Worm (Caenorhabditis elegans) whole organism, young adult: ENCODE results near the gene Y53F4B.26.

ENCODE experiments used
- C06A6.2 ChIP-seq: fragments of 200-800 bp; sonication (Bioruptor generic); conservative IDR thresholded peaks from 2 replicates; pipeline ENCODE4 v1.3.6; 2022; ENCODE audit warnings: missing genetic modification characterization, missing compliant biosample characterization
- C17E4.6 ChIP-seq: fragments of 200-800 bp; sonication (Bioruptor generic); IDR thresholded peaks from 2 replicates; pipeline ENCODE4 v1.3.6; 2022; ENCODE audit warnings: missing genetic modification reagents, missing genetic modification characterization, missing compliant biosample characterization
- F37B4.10 ChIP-seq: fragments of 200-800 bp; sonication (Bioruptor generic); IDR thresholded peaks from 2 replicates; pipeline ENCODE4 v1.3.6; 2022; ENCODE audit warnings: missing genetic modification characterization, missing compliant biosample characterization
- F49E8.2 ChIP-seq: sonication (generic microtip); optimal IDR thresholded peaks from 3 replicates; lab custom pipeline; 2017; ENCODE audit warnings: missing genetic modification characterization, mild to moderate bottlenecking, missing compliant biosample characterization, antibody characterized with exemption, moderate library complexity; ENCODE audit not compliant: insufficient read depth
- F52B5.7 ChIP-seq: sonication (generic microtip); optimal IDR thresholded peaks from 2 replicates; lab custom pipeline; 2016; ENCODE audit warnings: mild to moderate bottlenecking, missing genetic modification characterization, missing compliant biosample characterization
- F57C9.4 ChIP-seq: sonication (generic microtip); optimal IDR thresholded peaks from 2 replicates; lab custom pipeline; 2017; ENCODE audit warnings: mild to moderate bottlenecking, missing genetic modification characterization, missing compliant biosample characterization
- K11D2.4 ChIP-seq: fragments of 200-800 bp; sonication (Bioruptor generic); IDR thresholded peaks from 2 replicates; pipeline ENCODE4 v1.3.6; 2022; ENCODE audit warnings: missing genetic modification reagents, missing genetic modification characterization, missing compliant biosample characterization
- K12H6.12 ChIP-seq: fragments of 200-800 bp; sonication (Bioruptor generic); optimal IDR thresholded peaks from 2 replicates; lab custom pipeline; 2018; ENCODE audit warnings: mild to moderate bottlenecking, missing genetic modification characterization, missing compliant biosample characterization
- T07F8.4 ChIP-seq: sonication (generic microtip); optimal IDR thresholded peaks from 2 replicates; lab custom pipeline; 2016; ENCODE audit warnings: mild to moderate bottlenecking, missing genetic modification characterization, moderate library complexity, missing compliant biosample characterization
- Y53F4B.3 ChIP-seq: fragments of 200-800 bp; sonication (Bioruptor generic); IDR thresholded peaks from 2 replicates; pipeline ENCODE4 v1.3.6; 2022; ENCODE audit warnings: missing genetic modification reagents, missing genetic modification characterization, missing compliant biosample characterization
- Y67H2A.10 ChIP-seq: fragments of 200-800 bp; sonication (Bioruptor generic); conservative IDR thresholded peaks from 2 replicates; pipeline ENCODE4 v1.3.6; 2022; ENCODE audit warnings: missing genetic modification reagents, missing genetic modification characterization, missing compliant biosample characterization
- aptf-2 ChIP-seq: fragments of 200-800 bp; sonication (Bioruptor generic); conservative IDR thresholded peaks from 2 replicates; pipeline ENCODE4 v1.3.6; 2022; ENCODE audit warnings: missing genetic modification reagents, missing genetic modification characterization, missing compliant biosample characterization
- aptf-3 ChIP-seq: fragments of 200-800 bp; sonication (Bioruptor generic); IDR thresholded peaks from 2 replicates; pipeline ENCODE4 v1.3.6; 2022; ENCODE audit warnings: missing genetic modification characterization, missing compliant biosample characterization
- bed-2 ChIP-seq: fragments of 200-800 bp; sonication (Bioruptor generic); IDR thresholded peaks from 2 replicates; pipeline ENCODE4 v1.3.6; 2022; ENCODE audit warnings: missing genetic modification reagents, missing genetic modification characterization, missing compliant biosample characterization
- cebp-1 ChIP-seq, 2 experiments: fragments of 200-800 bp in 1 of 2; sonication (Bioruptor generic) in 1 of 2; sonication (generic microtip) in 1 of 2; IDR thresholded peaks in 1 of 2; optimal IDR thresholded peaks in 1 of 2; 2 replicates each; pipeline versions ENCODE4 v1.3.6 to Lab custom; 2017 to 2022; ENCODE audit warnings: missing compliant biosample characterization in 2 of 2, missing genetic modification characterization in 2 of 2, mild to moderate bottlenecking in 1 of 2, missing genetic modification reagents in 1 of 2, moderate library complexity in 1 of 2
- ceh-40 ChIP-seq: fragments of 200-800 bp; sonication (Bioruptor generic); IDR thresholded peaks from 2 replicates; pipeline ENCODE4 v1.3.6; 2022; ENCODE audit warnings: missing genetic modification characterization, missing compliant biosample characterization
- ceh-79 ChIP-seq: sonication (generic microtip); optimal IDR thresholded peaks from 2 replicates; lab custom pipeline; 2017; ENCODE audit warnings: mild to moderate bottlenecking, missing genetic modification characterization, missing compliant biosample characterization
- efl-1 ChIP-seq: fragments of 150-350 bp; optimal IDR thresholded peaks from 2 replicates; lab custom pipeline; 2014; ENCODE audit warnings: missing biosample characterization, missing genetic modification reagents, missing genetic modification characterization
- egrh-3 ChIP-seq: fragments of 200-800 bp; sonication (Bioruptor generic); IDR thresholded peaks from 2 replicates; pipeline ENCODE4 v1.3.6; 2022; ENCODE audit warnings: missing genetic modification reagents, missing genetic modification characterization, missing compliant biosample characterization
- ekl-4 ChIP-seq: fragments of 200-800 bp; sonication (Bioruptor generic); IDR thresholded peaks from 2 replicates; pipeline ENCODE4 v1.3.6; 2022; ENCODE audit warnings: missing genetic modification reagents, missing genetic modification characterization, missing compliant biosample characterization
- gei-17 ChIP-seq: fragments of 200-800 bp; sonication (Bioruptor generic); optimal IDR thresholded peaks from 2 replicates; lab custom pipeline; 2018; ENCODE audit warnings: mild to moderate bottlenecking, missing genetic modification characterization, missing compliant biosample characterization
- hlh-12 ChIP-seq: sonication (generic microtip); optimal IDR thresholded peaks from 2 replicates; lab custom pipeline; 2016; ENCODE audit warnings: missing genetic modification characterization, missing compliant biosample characterization
- hmg-20 ChIP-seq: fragments of 200-800 bp; sonication (Bioruptor generic); IDR thresholded peaks from 2 replicates; pipeline ENCODE4 v1.3.6; 2022; ENCODE audit warnings: missing genetic modification reagents, missing genetic modification characterization, missing compliant biosample characterization
- hrde-1 ChIP-seq: sonication (generic microtip); optimal IDR thresholded peaks from 2 replicates; lab custom pipeline; 2016; ENCODE audit warnings: missing genetic modification characterization, mild to moderate bottlenecking, missing compliant biosample characterization, moderate library complexity, missing genotype, missing genetic modification reagents, borderline replicate concordance
- let-526 ChIP-seq: fragments of 200-800 bp; sonication (Bioruptor generic); IDR thresholded peaks from 2 replicates; pipeline ENCODE4 v1.3.6; 2022; ENCODE audit warnings: missing genetic modification reagents, missing genetic modification characterization, missing compliant biosample characterization
- lin-35 ChIP-seq, 3 experiments: fragments of 150-350 bp in 2 of 3; sonication (generic microtip) in 1 of 3; optimal IDR thresholded peaks; 2 replicates each; lab custom pipeline; 2014 to 2018; ENCODE audit warnings: missing biosample characterization in 3 of 3, missing genetic modification characterization in 3 of 3, missing genetic modification reagents in 3 of 3
- lin-40 ChIP-seq: sonication (generic microtip); optimal IDR thresholded peaks from 2 replicates; lab custom pipeline; 2016; ENCODE audit warnings: missing genetic modification characterization, mild to moderate bottlenecking, missing compliant biosample characterization, missing genotype, missing genetic modification reagents
- lir-1 ChIP-seq: fragments of 200-800 bp; sonication (Bioruptor generic); conservative IDR thresholded peaks from 2 replicates; pipeline ENCODE4 v1.3.6; 2022; ENCODE audit warnings: missing genetic modification reagents, missing genetic modification characterization, missing compliant biosample characterization
- madf-3 ChIP-seq: fragments of 200-800 bp; sonication (Bioruptor generic); IDR thresholded peaks from 2 replicates; pipeline ENCODE4 v1.3.6; 2022; ENCODE audit warnings: missing genetic modification reagents, missing genetic modification characterization, missing compliant biosample characterization
- madf-6 ChIP-seq: fragments of 200-800 bp; sonication (Bioruptor generic); IDR thresholded peaks from 2 replicates; pipeline ENCODE4 v1.3.6; 2022; ENCODE audit warnings: missing genetic modification reagents, missing genetic modification characterization, missing compliant biosample characterization
- mcd-1 ChIP-seq: fragments of 200-800 bp; sonication (Bioruptor generic); IDR thresholded peaks from 2 replicates; pipeline ENCODE4 v1.3.6; 2022; ENCODE audit warnings: missing genetic modification reagents, missing genetic modification characterization, missing compliant biosample characterization
- mxl-1 ChIP-seq: sonication (generic microtip); optimal IDR thresholded peaks from 2 replicates; lab custom pipeline; 2016; ENCODE audit warnings: missing genetic modification characterization, missing compliant biosample characterization
- nfyb-1 ChIP-seq: fragments of 200-800 bp; sonication (Bioruptor generic); IDR thresholded peaks from 2 replicates; pipeline ENCODE4 v1.3.6; 2022; ENCODE audit warnings: missing genetic modification reagents, missing genetic modification characterization, missing compliant biosample characterization
- nhr-179 ChIP-seq: sonication (generic microtip); optimal IDR thresholded peaks from 2 replicates; lab custom pipeline; 2016; ENCODE audit warnings: mild to moderate bottlenecking, missing genetic modification characterization, missing compliant biosample characterization
- nhr-27 ChIP-seq: fragments of 200-800 bp; sonication (Bioruptor generic); optimal IDR thresholded peaks from 2 replicates; lab custom pipeline; 2018; ENCODE audit warnings: mild to moderate bottlenecking, missing genetic modification characterization, moderate library complexity, missing compliant biosample characterization
- pha-4 ChIP-seq: fragments of 150-350 bp; sonication (generic microtip); optimal IDR thresholded peaks from 2 replicates; lab custom pipeline; 2014; ENCODE audit warnings: missing biosample characterization, missing genetic modification reagents, missing genetic modification characterization
- rcor-1 ChIP-seq: fragments of 200-800 bp; sonication (Bioruptor generic); IDR thresholded peaks from 2 replicates; pipeline ENCODE4 v1.3.6; 2022; ENCODE audit warnings: missing genetic modification reagents, missing genetic modification characterization, missing compliant biosample characterization
- rec-8 ChIP-seq, 2 experiments: sonication (generic microtip); optimal IDR thresholded peaks; 2 replicates each; lab custom pipeline; 2016; ENCODE audit warnings: mild to moderate bottlenecking in 2 of 2, missing genetic modification characterization in 2 of 2, missing genetic modification reagents in 2 of 2, missing genotype in 2 of 2, missing biosample characterization in 1 of 2, missing compliant biosample characterization in 1 of 2, moderate library complexity in 1 of 2
- rpc-1 ChIP-seq, 2 experiments: fragments of 150-350 bp in 1 of 2; sonication (generic microtip) in 1 of 2; optimal IDR thresholded peaks; 2 replicates each; lab custom pipeline; 2014 to 2018; ENCODE audit warnings: missing biosample characterization in 1 of 2, missing genetic modification characterization in 1 of 2, missing genetic modification reagents in 1 of 2, missing genotype in 1 of 2
- somi-1 ChIP-seq: fragments of 200-800 bp; sonication (Bioruptor generic); optimal IDR thresholded peaks from 2 replicates; lab custom pipeline; 2018; ENCODE audit warnings: mild to moderate bottlenecking, missing genetic modification characterization, missing compliant biosample characterization
- sptf-2 ChIP-seq: fragments of 200-800 bp; sonication (Bioruptor generic); optimal IDR thresholded peaks from 2 replicates; lab custom pipeline; 2018; ENCODE audit warnings: mild to moderate bottlenecking, missing genetic modification characterization, missing compliant biosample characterization
- tlf-1 ChIP-seq: fragments of 200-800 bp; sonication (Bioruptor generic); optimal IDR thresholded peaks from 2 replicates; lab custom pipeline; 2018; ENCODE audit warnings: mild to moderate bottlenecking, missing genetic modification characterization, missing compliant biosample characterization
- unc-62 ChIP-seq: fragments of 150-350 bp; optimal IDR thresholded peaks from 2 replicates; lab custom pipeline; 2014; ENCODE audit warnings: missing biosample characterization, missing genetic modification reagents, missing genetic modification characterization
- zfh-2 ChIP-seq: fragments of 200-800 bp; sonication (Bioruptor generic); conservative IDR thresholded peaks from 2 replicates; pipeline ENCODE4 v1.3.6; 2022; ENCODE audit warnings: missing genetic modification reagents, missing genetic modification characterization, missing compliant biosample characterization
- ztf-28 ChIP-seq: fragments of 200-800 bp; sonication (Bioruptor generic); IDR thresholded peaks from 2 replicates; pipeline ENCODE4 v1.3.6; 2022; ENCODE audit warnings: missing genetic modification reagents, missing genetic modification characterization, missing compliant biosample characterization
- ztf-3 ChIP-seq: fragments of 200-800 bp; sonication (Bioruptor generic); optimal IDR thresholded peaks from 2 replicates; lab custom pipeline; 2018; ENCODE audit warnings: mild to moderate bottlenecking, missing genetic modification characterization, missing compliant biosample characterization

The Y53F4B.26 gene

DNA sequence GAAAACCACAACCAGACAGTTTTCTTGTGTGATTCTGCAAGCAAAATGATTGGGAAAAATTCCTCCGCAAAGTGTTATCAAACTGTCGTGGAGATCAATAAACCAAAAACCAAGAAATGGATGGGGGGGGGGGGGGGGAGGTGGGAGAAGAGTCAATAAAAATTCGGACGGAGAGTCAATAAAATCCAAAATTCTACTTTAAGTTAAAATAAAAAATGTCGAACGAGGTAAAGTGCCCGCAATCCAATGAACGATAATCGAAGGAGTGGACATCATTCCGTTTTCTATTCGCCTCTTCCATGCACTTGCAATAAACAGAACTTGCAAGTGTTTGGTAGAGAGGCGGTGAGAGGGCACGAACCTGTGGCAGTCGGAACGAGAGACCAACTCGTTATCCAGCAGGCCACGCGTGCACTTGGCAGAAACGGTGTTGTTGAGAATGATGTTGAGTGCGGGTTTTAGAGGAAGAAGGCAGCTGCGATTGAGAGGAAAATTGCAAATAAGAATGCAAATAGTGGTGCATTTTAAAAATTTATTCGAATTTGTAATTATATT, 25.0 kb upstream of the Y53F4B.26 start, which contains the start of gene gst-27:
TSS of gene gst-27 (minus strand) at position 51 of the 555 bp plus-strand sequence.
- TF ChIP-seq T07F8.4 (tag; lab: Kevin White, UChicago) (peak; percentile 89), mxl-1 (tag; lab: Kevin White, UChicago) (peak; percentile 87), zfh-2 (peak; percentile 86), rcor-1 (GFP tag; lab: Robert Waterston, UW) (peak; percentile 83), ceh-79 (tag; lab: Kevin White, UChicago) (peak; percentile 64), bed-2 (GFP tag; lab: Robert Waterston, UW) (0 out of 2 replicates have a peak, but pooled peaks have one; percentile 63), Y53F4B.3 (peak; percentile 56; the same call in 1 of the 2 replicates), ztf-28 (GFP tag; lab: Robert Waterston, UW) (0 out of 2 replicates have a peak, but pooled peaks have one; percentile 70), K12H6.12 (tag; lab: Kevin White, UChicago) (peak; percentile 82), ceh-40 (GFP tag; lab: Robert Waterston, UW) (peak; percentile 84), ekl-4 (peak; percentile 79), F57C9.4 (peak; percentile 39), lin-35 (GFP tag; optimal IDR thresholded peaks at IDR 0.05; lab: Kevin White, UChicago) (peak in 1 of 3 experiments; percentile 86), nfyb-1 (GFP tag; lab: Robert Waterston, UW) (peak; percentile 83), mcd-1 (GFP tag; lab: Robert Waterston, UW) (peak; percentile 77), lir-1 (GFP tag; lab: Robert Waterston, UW) (peak; percentile 52; the same call in 1 of the 2 replicates), somi-1 (peak; percentile 18), egrh-3 (GFP tag; lab: Robert Waterston, UW) (peak; percentile 73), gei-17 (GFP tag; lab: Kevin White, UChicago) (peak; percentile 59), hrde-1 (tag; lab: Kevin White, UChicago) (peak; percentile 79), aptf-3 (GFP tag; lab: Robert Waterston, UW) (0 out of 2 replicates have a peak, but pooled peaks have one; percentile 47), lin-40 (tag; lab: Kevin White, UChicago) (peak; percentile 89), Y67H2A.10 (no peak), C06A6.2 (GFP tag; lab: Robert Waterston, UW) (0 out of 2 replicates have a peak, but pooled peaks have one; percentile 34), nhr-27 (tag; lab: Kevin White, UChicago) (peak; percentile 63), F37B4.10 (GFP tag; lab: Robert Waterston, UW) (no peak), nhr-179 (peak; percentile 72), cebp-1 (GFP tag; IDR thresholded peaks at IDR 0.05; lab: Robert Waterston, UW) (no peak), cebp-1 (tag; optimal IDR thresholded peaks at IDR 0.05; lab: Kevin White, UChicago) (peak; percentile 86), aptf-2 (no peak), unc-62 (no peak), ztf-3 (GFP tag; lab: Kevin White, UChicago) (peak; percentile 34), F52B5.7 (tag; lab: Kevin White, UChicago) (peak; percentile 91), sptf-2 (GFP tag; lab: Kevin White, UChicago) (peak; percentile 73), K11D2.4 (GFP tag; lab: Robert Waterston, UW) (peak; percentile 38; the same call in 1 of the 2 replicates), madf-6 (GFP tag; lab: Robert Waterston, UW) (peak; percentile 74), madf-3 (GFP tag; lab: Robert Waterston, UW) (peak; percentile 36; the same call in 1 of the 2 replicates), rpc-1 (optimal IDR thresholded peaks at IDR 0.05; lab: Kevin White, UChicago) (peak; percentile 93), rpc-1 (tag; optimal IDR thresholded peaks at IDR 0.05; lab: Kevin White, UChicago) (peak; percentile 96), efl-1 (GFP tag; lab: Kevin White, UChicago) (peak; percentile 39), rec-8 (tag; optimal IDR thresholded peaks at IDR 0.05; lab: Kevin White, UChicago) (peak; percentile 70 to 83), C17E4.6 (peak; percentile 70), tlf-1 (peak; percentile 76), F49E8.2 (tag; lab: Kevin White, UChicago) (peak; percentile 88), hmg-20 (GFP tag; lab: Robert Waterston, UW) (peak; percentile 72; the same call in 1 of the 2 replicates), hlh-12 (no peak), let-526 (GFP tag; lab: Robert Waterston, UW) (peak; percentile 72; the same call in 1 of the 2 replicates), pha-4 (tag; lab: Kevin White, UChicago) (no peak)
